Worm (Caenorhabditis elegans) whole organism, L2 larva: ENCODE results near the gene grwd-1.

Experiments
- F13H6.1 ChIP-seq: sonication (generic microtip); optimal IDR thresholded peaks from 2 replicates; lab custom pipeline; 2016; ENCODE audit warnings: missing genetic modification characterization, missing compliant biosample characterization
- aly-2 ChIP-seq: fragments of 150-350 bp; optimal IDR thresholded peaks from 2 replicates; lab custom pipeline; 2014; ENCODE audit warnings: missing biosample characterization, missing genetic modification characterization
- ama-1 ChIP-seq: fragments of 150-350 bp; optimal IDR thresholded peaks from 2 replicates; lab custom pipeline; 2018; ENCODE audit warnings: inconsistent platforms
- blmp-1 ChIP-seq: sonication (generic microtip); optimal IDR thresholded peaks from 2 replicates; lab custom pipeline; 2017; ENCODE audit warnings: missing genetic modification characterization, mild to moderate bottlenecking, missing compliant biosample characterization, antibody characterized with exemption, moderate library complexity; ENCODE audit not compliant: insufficient read depth
- ceh-82 ChIP-seq: fragments of 150-350 bp; optimal IDR thresholded peaks from 2 replicates; lab custom pipeline; 2014; ENCODE audit warnings: missing biosample characterization, missing genetic modification characterization
- dmd-4 ChIP-seq: sonication (generic microtip); optimal IDR thresholded peaks from 2 replicates; lab custom pipeline; 2017; ENCODE audit warnings: missing biosample characterization, missing genetic modification characterization
- elt-1 ChIP-seq: fragments of 150-350 bp; optimal IDR thresholded peaks from 2 replicates; lab custom pipeline; 2014; ENCODE audit warnings: missing biosample characterization, missing genetic modification characterization
- lin-11 ChIP-seq: fragments of 150-350 bp; sonication (generic microtip); optimal IDR thresholded peaks from 2 replicates; lab custom pipeline; 2014; ENCODE audit warnings: missing biosample characterization, missing genetic modification characterization, inconsistent platforms, mixed read lengths
- nhr-21 ChIP-seq: fragments of 150-350 bp; optimal IDR thresholded peaks from 2 replicates; lab custom pipeline; 2014; ENCODE audit warnings: missing biosample characterization, missing genetic modification characterization
- snpc-4 ChIP-seq: fragments of 150-350 bp; optimal IDR thresholded peaks from 2 replicates; lab custom pipeline; 2014; ENCODE audit warnings: missing biosample characterization, missing genetic modification characterization
- ztf-11 ChIP-seq: sonication (generic microtip); optimal IDR thresholded peaks from 2 replicates; lab custom pipeline; 2017; ENCODE audit warnings: missing biosample characterization, missing genetic modification characterization

- TF ChIP-seq elt-1 (no peak), aly-2 (no peak), F13H6.1 (no peak), ama-1 (lab: Kevin White, UChicago) (no peak), ceh-82 (tag; lab: Kevin White, UChicago) (no peak), nhr-21 (tag; lab: Kevin White, UChicago) (no peak), snpc-4 (tag; lab: Kevin White, UChicago) (no peak), ztf-11 (tag; lab: Kevin White, UChicago) (no peak), dmd-4 (tag; lab: Kevin White, UChicago) (no peak), lin-11 (no peak), blmp-1 (tag; lab: Kevin White, UChicago) (no peak)
Measured at ce11 chrIII:5147445-5147844, 5.8 kb upstream of the grwd-1 start.
